Fruit fly (Drosophila melanogaster) whole organism, prepupa: ENCODE measurements around the gene Cpr97Eb.

ENCODE experiments used
- CG6854 ChIP-seq: fragments of 200-800 bp; sonication (Bioruptor generic); optimal IDR thresholded peaks from 2 replicates; lab custom pipeline; 2017; ENCODE audit warnings: missing biosample characterization, mild to moderate bottlenecking, missing genetic modification characterization
- Eip78C ChIP-seq: fragments of 200-800 bp; sonication (Bioruptor generic); peaks from one replicate; lab custom pipeline; 2016; ENCODE audit warnings: missing biosample characterization, missing genetic modification characterization

dm6 chr3R:27087549-27087948 is 3.4 kb downstream of the Cpr97Eb start, which contains the start of gene Cpr97Ea:
- peak; percentile 18 for TF ChIP-seq Eip78C (GFP tag; lab: Kevin White, UChicago)
- no peak for TF ChIP-seq CG6854 (GFP tag; lab: Kevin White, UChicago)
